Worm (Caenorhabditis elegans) whole organism, mixed stage, embryonic: ENCODE measurements around the gene orc-4.

Experiments used
- blmp-1 ChIP-seq: fragments of 150-350 bp; optimal IDR thresholded peaks from 2 replicates; lab custom pipeline; 2014; ENCODE audit warnings: missing biosample characterization, missing genetic modification characterization
- ces-1 ChIP-seq: fragments of 150-350 bp; optimal IDR thresholded peaks from 2 replicates; lab custom pipeline; 2014; ENCODE audit warnings: missing biosample characterization, missing genetic modification reagents, missing genetic modification characterization
- lsy-2 ChIP-seq: fragments of 150-350 bp; optimal IDR thresholded peaks from 2 replicates; lab custom pipeline; 2014; ENCODE audit warnings: missing biosample characterization, missing genetic modification characterization
- nhr-12 ChIP-seq: fragments of 150-350 bp; optimal IDR thresholded peaks from 2 replicates; lab custom pipeline; 2014; ENCODE audit warnings: missing biosample characterization, missing genetic modification characterization
- nhr-237 ChIP-seq: fragments of 150-350 bp; optimal IDR thresholded peaks from 2 replicates; lab custom pipeline; 2014; ENCODE audit warnings: missing biosample characterization, missing genetic modification characterization
- nhr-28 ChIP-seq: fragments of 150-350 bp; optimal IDR thresholded peaks from 2 replicates; lab custom pipeline; 2014; ENCODE audit warnings: missing biosample characterization, missing genetic modification characterization
- snpc-4 ChIP-seq: fragments of 150-350 bp; optimal IDR thresholded peaks from 2 replicates; lab custom pipeline; 2014; ENCODE audit warnings: missing biosample characterization, missing genetic modification characterization
- unc-62 ChIP-seq: fragments of 150-350 bp; optimal IDR thresholded peaks from 2 replicates; lab custom pipeline; 2014; ENCODE audit warnings: missing biosample characterization, missing genetic modification reagents, missing genetic modification characterization
- ztf-11 ChIP-seq: fragments of 150-350 bp; optimal IDR thresholded peaks from 2 replicates; lab custom pipeline; 2014; ENCODE audit warnings: missing biosample characterization, missing genetic modification characterization

DNA sequence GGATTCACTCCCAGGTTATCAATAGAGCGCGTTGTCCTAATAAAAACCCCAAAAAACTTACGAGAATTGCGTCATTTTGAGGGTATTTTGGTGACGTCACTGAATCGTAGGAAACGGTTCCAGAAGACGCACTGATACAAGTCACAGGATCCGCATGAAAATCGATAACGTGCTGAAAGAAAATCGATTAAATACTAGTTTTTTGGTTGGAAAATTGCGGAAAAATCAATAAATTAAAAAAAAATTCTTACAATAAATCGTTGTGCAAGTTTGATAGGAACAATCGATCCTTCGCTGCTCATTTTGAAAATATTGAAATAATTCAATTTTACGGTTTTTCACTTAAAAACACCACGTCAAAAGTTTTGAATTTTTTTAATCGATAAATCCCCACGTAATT, 42.7 kb upstream of the orc-4 start, which contains the start of gene Y39A1A.2:
- no peak for TF ChIP-seq snpc-4 (tag; lab: Kevin White, UChicago)
- TF ChIP-seq blmp-1 (tag; lab: Kevin White, UChicago) = no peak
- no peak for TF ChIP-seq unc-62 (GFP tag; lab: Kevin White, UChicago)
- TF ChIP-seq lsy-2 (tag; lab: Kevin White, UChicago) = no peak
- no peak for TF ChIP-seq nhr-28
- no peak for TF ChIP-seq nhr-12 (tag; lab: Kevin White, UChicago)
- TF ChIP-seq ztf-11 (tag; lab: Kevin White, UChicago) = no peak
- no peak for TF ChIP-seq nhr-237
- TF ChIP-seq ces-1 (GFP tag; lab: Kevin White, UChicago) = no peak
